Worm (Caenorhabditis elegans) whole organism, L4 larva: ENCODE data around the gene col-159.
"Not testable (repeated sequence)": the region's sequence is repeated elsewhere in the genome, so short reads cannot be mapped to it uniquely, and the experiment has no call there.

Source experiments
- F44E2.7 ChIP-seq: fragments of 200-800 bp; sonication (Bioruptor generic); IDR thresholded peaks from 2 replicates; pipeline ENCODE4 v2.1.2; 2022; ENCODE audit warnings: missing genetic modification characterization, missing compliant biosample characterization
- T20F7.1 ChIP-seq: fragments of 200-800 bp; sonication (Bioruptor generic); optimal IDR thresholded peaks from 2 replicates; lab custom pipeline; 2018; ENCODE audit warnings: mild to moderate bottlenecking, missing genetic modification characterization, missing compliant biosample characterization
- T26A8.4 ChIP-seq: fragments of 200-800 bp; sonication (Bioruptor generic); IDR thresholded peaks from 2 replicates; pipeline ENCODE4 v1.3.6; 2022; ENCODE audit warnings: missing genetic modification characterization, missing compliant biosample characterization
- Y105C5A.15 ChIP-seq: fragments of 200-800 bp; sonication (Bioruptor generic); IDR thresholded peaks from 2 replicates; pipeline ENCODE4 v1.3.6; 2022; ENCODE audit warnings: missing genetic modification characterization, missing compliant biosample characterization
- Y48G9A.11 ChIP-seq: fragments of 200-800 bp; sonication (Bioruptor generic); IDR thresholded peaks from 2 replicates; pipeline ENCODE4 v1.3.6; 2022; ENCODE audit warnings: missing genetic modification reagents, missing genetic modification characterization, missing compliant biosample characterization
- Y75B8A.6 ChIP-seq: fragments of 200-800 bp; sonication (Bioruptor generic); IDR thresholded peaks from 2 replicates; pipeline ENCODE4 v1.3.6; 2022; ENCODE audit warnings: missing genetic modification reagents, missing genetic modification characterization, missing compliant biosample characterization
- ZK337.2 ChIP-seq: fragments of 200-800 bp; sonication (Bioruptor generic); IDR thresholded peaks from 2 replicates; pipeline ENCODE4 v1.3.6; 2022; ENCODE audit warnings: missing genetic modification reagents, missing genetic modification characterization, missing compliant biosample characterization
- aly-2 ChIP-seq: sonication (generic microtip); optimal IDR thresholded peaks from 2 replicates; lab custom pipeline; 2018; ENCODE audit warnings: missing biosample characterization, missing genetic modification characterization
- ceh-20 ChIP-seq: fragments of 200-800 bp; sonication (Bioruptor generic); IDR thresholded peaks from 2 replicates; pipeline ENCODE4 v1.3.6; 2022; ENCODE audit warnings: missing genetic modification reagents, missing genetic modification characterization, missing compliant biosample characterization
- ceh-32 ChIP-seq: sonication (generic microtip); optimal IDR thresholded peaks from 2 replicates; lab custom pipeline; 2016; ENCODE audit warnings: mild to moderate bottlenecking, missing genetic modification characterization, missing compliant biosample characterization; ENCODE audit not compliant: poor library complexity
- ceh-44 ChIP-seq: fragments of 200-800 bp; sonication (Bioruptor generic); IDR thresholded peaks from 2 replicates; pipeline ENCODE4 v1.3.6; 2022; ENCODE audit warnings: missing genetic modification reagents, missing genetic modification characterization, missing compliant biosample characterization
- ceh-82 ChIP-seq: sonication (generic microtip); optimal IDR thresholded peaks from 2 replicates; lab custom pipeline; 2017; ENCODE audit warnings: missing biosample characterization, missing genetic modification characterization
- cey-2 ChIP-seq: sonication (generic microtip); optimal IDR thresholded peaks from 3 replicates; lab custom pipeline; 2017; ENCODE audit warnings: missing genetic modification characterization, mild to moderate bottlenecking, missing compliant biosample characterization, antibody characterized with exemption, borderline replicate concordance; ENCODE audit not compliant: insufficient read depth
- dmd-6 ChIP-seq: fragments of 200-800 bp; sonication (Bioruptor generic); IDR thresholded peaks from 2 replicates; pipeline ENCODE4 v1.3.6; 2022; ENCODE audit warnings: missing genetic modification reagents, missing genetic modification characterization, missing compliant biosample characterization
- dve-1 ChIP-seq: sonication (generic microtip); optimal IDR thresholded peaks from 2 replicates; lab custom pipeline; 2017; ENCODE audit warnings: antibody characterized with exemption, mild to moderate bottlenecking, missing genetic modification characterization, missing compliant biosample characterization; ENCODE audit not compliant: insufficient read depth
- egl-43 ChIP-seq: fragments of 200-800 bp; sonication (Bioruptor generic); IDR thresholded peaks from 2 replicates; pipeline ENCODE4 v1.3.6; 2022; ENCODE audit warnings: missing genetic modification reagents, missing genetic modification characterization, missing compliant biosample characterization
- gei-8 ChIP-seq: fragments of 200-800 bp; sonication (Bioruptor generic); optimal IDR thresholded peaks from 2 replicates; lab custom pipeline; 2018; ENCODE audit warnings: mild to moderate bottlenecking, missing genetic modification characterization, missing compliant biosample characterization
- hlh-30 ChIP-seq: sonication (generic microtip); optimal IDR thresholded peaks from 2 replicates; lab custom pipeline; 2017; ENCODE audit warnings: antibody characterized with exemption, mild to moderate bottlenecking, missing genetic modification characterization, missing compliant biosample characterization; ENCODE audit not compliant: insufficient read depth
- jun-1 ChIP-seq: fragments of 150-350 bp; optimal IDR thresholded peaks from 2 replicates; lab custom pipeline; 2014; ENCODE audit warnings: missing biosample characterization, missing genetic modification reagents, missing genetic modification characterization
- lin-1 ChIP-seq: fragments of 200-800 bp; sonication (Bioruptor generic); IDR thresholded peaks from 2 replicates; pipeline ENCODE4 v1.3.6; 2022; ENCODE audit warnings: missing genetic modification reagents, missing genetic modification characterization, missing compliant biosample characterization
- lin-13 ChIP-seq: fragments of 150-350 bp; optimal IDR thresholded peaks from 2 replicates; lab custom pipeline; 2014; ENCODE audit warnings: missing biosample characterization, missing genetic modification reagents, missing genetic modification characterization
- lin-15B ChIP-seq: fragments of 150-350 bp; sonication (generic microtip); optimal IDR thresholded peaks from 3 replicates; lab custom pipeline; 2014; ENCODE audit warnings: missing biosample characterization, missing genetic modification characterization
- lin-38 ChIP-seq: fragments of 200-800 bp; sonication (Bioruptor generic); IDR thresholded peaks from 2 replicates; pipeline ENCODE4 v1.3.6; 2022; ENCODE audit warnings: missing genetic modification reagents, missing genetic modification characterization, missing compliant biosample characterization
- lir-3 ChIP-seq: sonication (generic microtip); optimal IDR thresholded peaks from 2 replicates; lab custom pipeline; 2016; ENCODE audit warnings: mild to moderate bottlenecking, missing genetic modification characterization, missing compliant biosample characterization
- madf-5 ChIP-seq, 2 experiments: fragments of 200-800 bp; sonication (Bioruptor generic); IDR thresholded peaks; 2 replicates each; pipeline ENCODE4 v1.3.6; 2022; ENCODE audit warnings: missing compliant biosample characterization in 2 of 2, missing genetic modification characterization in 2 of 2
- madf-9 ChIP-seq: fragments of 200-800 bp; sonication (Bioruptor generic); conservative IDR thresholded peaks from 2 replicates; pipeline ENCODE4 v1.3.6; 2022; ENCODE audit warnings: missing genetic modification reagents, missing genetic modification characterization, missing compliant biosample characterization
- mes-2 ChIP-seq: sonication (generic microtip); optimal IDR thresholded peaks from 2 replicates; lab custom pipeline; 2016; ENCODE audit warnings: missing genotype, mild to moderate bottlenecking, missing genetic modification characterization, missing compliant biosample characterization; ENCODE audit not compliant: poor library complexity, severe bottlenecking
- nhr-10 ChIP-seq: fragments of 150-350 bp; optimal IDR thresholded peaks from 2 replicates; lab custom pipeline; 2014; ENCODE audit warnings: missing biosample characterization, missing genetic modification characterization
- nhr-25 ChIP-seq: sonication (generic microtip); optimal IDR thresholded peaks from 2 replicates; lab custom pipeline; 2017; ENCODE audit warnings: missing genetic modification characterization, mild to moderate bottlenecking, missing compliant biosample characterization, antibody characterized with exemption, moderate library complexity, borderline replicate concordance; ENCODE audit not compliant: insufficient read depth
- nhr-41 ChIP-seq: fragments of 200-800 bp; sonication (Bioruptor generic); IDR thresholded peaks from 2 replicates; pipeline ENCODE4 v1.3.6; 2022; ENCODE audit warnings: missing genetic modification reagents, missing genetic modification characterization, missing compliant biosample characterization
- nhr-77 ChIP-seq: fragments of 150-350 bp; optimal IDR thresholded peaks from 2 replicates; lab custom pipeline; 2014; ENCODE audit warnings: missing biosample characterization, missing genetic modification characterization
- pha-4 ChIP-seq, 2 experiments: fragments of 150-350 bp in 1 of 2; fragments of 200-800 bp in 1 of 2; sonication (Bioruptor generic) in 1 of 2; IDR thresholded peaks in 1 of 2; optimal IDR thresholded peaks in 1 of 2; 2 replicates each; pipeline versions ENCODE4 v1.3.6 to Lab custom; 2014 to 2022; ENCODE audit warnings: missing genetic modification characterization in 2 of 2, missing genetic modification reagents in 2 of 2, missing biosample characterization in 1 of 2, missing compliant biosample characterization in 1 of 2
- php-3 ChIP-seq: fragments of 200-800 bp; sonication (Bioruptor generic); IDR thresholded peaks from 2 replicates; pipeline ENCODE4 v1.3.6; 2022; ENCODE audit warnings: missing genetic modification reagents, missing genetic modification characterization, missing compliant biosample characterization
- set-16 ChIP-seq: fragments of 200-800 bp; sonication (Bioruptor generic); IDR thresholded peaks from 2 replicates; pipeline ENCODE4 v1.3.6; 2022; ENCODE audit warnings: missing genetic modification reagents, missing genetic modification characterization, missing compliant biosample characterization
- skn-1 ChIP-seq: fragments of 150-350 bp; optimal IDR thresholded peaks from 2 replicates; lab custom pipeline; 2014; ENCODE audit warnings: missing biosample characterization, missing genetic modification characterization
- snpc-1.2 ChIP-seq: fragments of 200-800 bp; sonication (Bioruptor generic); IDR thresholded peaks from 2 replicates; pipeline ENCODE4 v1.3.6; 2022; ENCODE audit warnings: missing genetic modification reagents, missing genetic modification characterization, missing compliant biosample characterization
- vab-7 ChIP-seq: fragments of 200-800 bp; sonication (Bioruptor generic); IDR thresholded peaks from 2 replicates; pipeline ENCODE4 v1.3.6; 2022; ENCODE audit warnings: missing genetic modification reagents, missing genetic modification characterization, missing compliant biosample characterization

col-159 gene

ce11 chrV:13198449-13199067, 3.4 kb downstream of the col-159 start:
- TF ChIP-seq pha-4 (GFP tag; IDR thresholded peaks at IDR 0.05; lab: Robert Waterston, UW) = peak; percentile 34; the same call in 1 of the 2 replicates
- TF ChIP-seq pha-4 (tag; optimal IDR thresholded peaks at IDR 0.05; lab: Kevin White, UChicago) = not testable (repeated sequence)
- TF ChIP-seq egl-43 (GFP tag; lab: Robert Waterston, UW) = peak; percentile 15; the same call in 1 of the 2 replicates
- TF ChIP-seq ceh-44 (GFP tag; lab: Robert Waterston, UW) = 0 out of 2 replicates have a peak, but pooled peaks have one; percentile 5
- peak; percentile 98 for TF ChIP-seq set-16 (GFP tag; lab: Robert Waterston, UW)
- TF ChIP-seq madf-5 (GFP tag; IDR thresholded peaks at IDR 0.05; lab: Robert Waterston, UW) = 0 out of 4 replicates have a peak, but pooled peaks of 1 of the 2 experiments have one; percentile 45

ce11 chrV:13197823-13198222, 4.2 kb downstream of the col-159 start, which contains the start of gene F57B1.9:
F57B1.9 (minus strand) TSS chrV:13197923.
- TF ChIP-seq ceh-82 (tag; lab: Kevin White, UChicago) (no peak), nhr-10 (tag; lab: Kevin White, UChicago) (peak; percentile 28), T26A8.4 (GFP tag; lab: Robert Waterston, UW) (peak; percentile 19; the same call in 1 of the 2 replicates)
- TF ChIP-seq, all 104 proteins: peak for 2

ce11 chrV:13195548-13195947, 6.4 kb downstream of the col-159 start, which contains the start of gene F57B1.1:
F57B1.1 (minus strand) TSS chrV:13195648.
- TF ChIP-seq cey-2 (tag; lab: Kevin White, UChicago) (no peak), madf-5 (GFP tag; IDR thresholded peaks at IDR 0.05; lab: Robert Waterston, UW) (no peak), Y105C5A.15 (GFP tag; lab: Robert Waterston, UW) (no peak), vab-7 (GFP tag; lab: Robert Waterston, UW) (no peak), Y75B8A.6 (GFP tag; lab: Robert Waterston, UW) (no peak)

ce11 chrV:13193488-13194042, 8.4 kb downstream of the col-159 start, which contains the start of gene sun-1:
sun-1 (minus strand) TSS chrV:13193538.
- TF ChIP-seq nhr-25 = no peak
- 0 out of 2 replicates have a peak, but pooled peaks have one; percentile 21 for TF ChIP-seq Y48G9A.11 (GFP tag; lab: Robert Waterston, UW)

ce11 chrV:13185384-13185783, 16.6 kb downstream of the col-159 start, which contains the start of gene sri-6:
sri-6 (plus strand) TSS chrV:13185684.
- no peak for TF ChIP-seq dve-1
- TF ChIP-seq nhr-10 (tag; lab: Kevin White, UChicago) = no peak
- TF ChIP-seq mes-2 (tag; lab: Kevin White, UChicago) = no peak
- no peak for TF ChIP-seq ceh-20 (GFP tag; lab: Robert Waterston, UW)
- TF ChIP-seq F44E2.7 = no peak
- no peak for TF ChIP-seq nhr-41 (GFP tag; lab: Robert Waterston, UW)
- TF ChIP-seq gei-8 (GFP tag; lab: Kevin White, UChicago) = no peak
- no peak for TF ChIP-seq ceh-32 (tag; lab: Kevin White, UChicago)
- no peak for TF ChIP-seq lin-13 (GFP tag; lab: Kevin White, UChicago)
- TF ChIP-seq madf-9 (GFP tag; lab: Robert Waterston, UW) = no peak
- no peak for TF ChIP-seq lin-38
- TF ChIP-seq aly-2 (tag; lab: Kevin White, UChicago) = no peak

- TF ChIP-seq lin-1 (no peak), nhr-77 (tag; lab: Kevin White, UChicago) (no peak), ceh-82 (tag; lab: Kevin White, UChicago) (no peak), cey-2 (tag; lab: Kevin White, UChicago) (no peak), aly-2 (tag; lab: Kevin White, UChicago) (no peak), php-3 (GFP tag; lab: Robert Waterston, UW) (no peak), ZK337.2 (GFP tag; lab: Robert Waterston, UW) (no peak), gei-8 (GFP tag; lab: Kevin White, UChicago) (no peak), snpc-1.2 (GFP tag; lab: Robert Waterston, UW) (no peak), skn-1 (no peak), dmd-6 (GFP tag; lab: Robert Waterston, UW) (no peak), jun-1 (tag; lab: Kevin White, UChicago) (no peak), T20F7.1 (GFP tag; lab: Kevin White, UChicago) (no peak), ceh-44 (GFP tag; lab: Robert Waterston, UW) (no peak), lin-15B (no peak), lir-3 (tag; lab: Kevin White, UChicago) (no peak), hlh-30 (tag; lab: Kevin White, UChicago) (no peak)
Measured at ce11 chrV:13184137-13184536, 17.8 kb downstream of the col-159 start, which contains the start of gene T09E8.4. T09E8.4 (minus strand) TSS chrV:13184237.
